Fruit fly (Drosophila melanogaster): ENCODE results near the gene CG7264.

DNA sequence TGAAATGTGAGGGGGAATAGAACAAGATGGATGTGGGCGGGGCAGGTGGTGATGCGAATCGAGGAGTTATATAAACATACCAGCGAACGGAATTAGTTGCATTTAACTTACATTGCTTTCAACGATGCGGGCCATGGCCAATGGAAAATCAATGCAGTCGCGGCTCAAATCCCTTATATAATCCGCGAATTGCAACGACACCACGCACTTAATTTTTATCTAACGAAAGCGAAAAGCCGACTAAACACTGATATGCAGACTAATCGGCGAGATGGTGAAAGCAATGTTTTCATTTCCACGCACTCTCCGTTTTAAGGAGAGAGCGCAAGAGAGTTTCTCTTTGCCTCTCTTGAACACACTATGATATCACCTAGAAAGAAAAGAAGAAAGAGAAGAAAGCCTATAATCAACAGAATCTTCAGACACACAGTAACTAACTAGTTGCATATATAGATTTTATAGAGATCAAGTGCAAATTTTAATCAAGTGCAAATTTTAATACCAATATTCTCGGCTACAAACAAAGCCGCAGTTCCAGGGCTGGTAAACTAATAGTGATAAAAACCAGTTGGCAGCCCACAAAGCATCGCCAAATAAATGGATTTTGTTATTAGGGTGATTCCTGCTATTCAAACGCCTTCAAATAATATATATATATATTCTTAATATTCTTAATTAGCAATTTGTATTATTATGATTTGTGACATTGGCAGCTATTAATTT is 6.9 kb upstream of the CG7264 start, which contains the start of the genes CG11597 and CG5946:
- TF ChIP-seq cic (GFP tag; optimal IDR thresholded peaks at IDR 0.05) (no peak), toe (GFP tag; optimal IDR thresholded peaks at IDR 0.05) (no peak), CG1620 (GFP tag; optimal IDR thresholded peaks at IDR 0.05) (no peak), tj (GFP tag; optimal IDR thresholded peaks at IDR 0.05) (no peak), CG11617 (GFP tag; optimal IDR thresholded peaks at IDR 0.05) (no peak), CG5204 (GFP tag; optimal IDR thresholded peaks at IDR 0.05) (no peak), cnc (optimal IDR thresholded peaks at IDR 0.05) (no peak), Clk (GFP tag; optimal IDR thresholded peaks at IDR 0.05) (no peak), kay (GFP tag; ENCODE audit: borderline replicate concordance) (no peak), ovo (GFP tag; optimal IDR thresholded peaks at IDR 0.05) (no peak), CG7045 (GFP tag; optimal IDR thresholded peaks at IDR 0.05) (no peak)

Measured in whole organism, adult.